Fruit fly (Drosophila melanogaster): ENCODE data around the gene Phf5a.

The Phf5a gene

dm6 chr2L:6479226-6479906, 11.3 kb downstream of the Phf5a start (continued):
- TF ChIP-seq CG2678 (tag; optimal IDR thresholded peaks at IDR 0.05), result peak; percentile 54
- peak; percentile 15 for TF ChIP-seq CG13624 (GFP tag; optimal IDR thresholded peaks at IDR 0.05)
- TF ChIP-seq CG17802 (tag; optimal IDR thresholded peaks at IDR 0.05), result no peak
- TF ChIP-seq ranshi (GFP tag; IDR thresholded peaks at IDR 0.05), result peak; percentile 10; the same call in 1 of the 2 replicates
- TF ChIP-seq Deaf1 (tag; optimal IDR thresholded peaks at IDR 0.05), result peak; percentile 100
- no peak for TF ChIP-seq Hr51 (GFP tag; optimal IDR thresholded peaks at IDR 0.05)
- no peak for TF ChIP-seq CG30431 (GFP tag; optimal IDR thresholded peaks at IDR 0.05)

DNA sequence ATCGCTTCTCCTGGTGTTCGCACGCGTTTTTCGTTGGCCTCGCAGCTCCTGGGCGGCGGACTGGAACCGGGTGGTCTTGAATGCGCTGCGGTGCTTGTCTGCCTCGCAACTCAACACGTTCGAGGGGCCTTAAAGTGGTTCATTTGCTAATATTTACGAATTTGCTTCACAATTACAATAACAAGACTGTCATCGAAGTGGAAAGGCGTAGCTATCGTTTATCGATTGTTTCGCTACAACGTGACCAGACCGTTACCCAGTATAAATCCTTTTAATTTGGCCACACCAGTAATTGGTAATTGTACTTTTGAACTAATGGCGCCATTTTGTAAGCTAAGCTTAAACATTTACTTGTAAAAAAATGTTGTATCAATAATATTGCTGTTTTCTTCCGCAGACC, 13.9 kb downstream of the Phf5a start, which contains the start of gene CG9536:
Gene CG9536, minus strand, starts transcription at position 223 of the 400 bp plus-strand sequence.
- TF ChIP-seq jigr1 (GFP tag; IDR thresholded peaks at IDR 0.05), result no peak
- no peak for TF ChIP-seq CG15073 (GFP tag; optimal IDR thresholded peaks at IDR 0.05)
- peak; percentile 28 for TF ChIP-seq CG15514 (GFP tag; optimal IDR thresholded peaks at IDR 0.05)
- no peak for TF ChIP-seq dmrt99B (tag; optimal IDR thresholded peaks at IDR 0.05)
- no peak for TF ChIP-seq bsh (GFP tag; optimal IDR thresholded peaks at IDR 0.05)
- no peak for TF ChIP-seq gem (tag; optimal IDR thresholded peaks at IDR 0.05)
- TF ChIP-seq CG11560 (tag; IDR thresholded peaks at IDR 0.05), result no peak
- no peak for TF ChIP-seq tll (GFP tag; optimal IDR thresholded peaks at IDR 0.05)
- TF ChIP-seq sens-2 (GFP tag; IDR thresholded peaks at IDR 0.05), result no peak
- no peak for TF ChIP-seq pros (GFP tag; optimal IDR thresholded peaks at IDR 0.05)
- TF ChIP-seq Hr3 (GFP tag; optimal IDR thresholded peaks at IDR 0.05), result no peak
- TF ChIP-seq CG2116 (GFP tag; optimal IDR thresholded peaks at IDR 0.05), result peak; percentile 39
- TF ChIP-seq Bdp1 (GFP tag; optimal IDR thresholded peaks at IDR 0.05), result no peak
- TF ChIP-seq CG13894 (tag; optimal IDR thresholded peaks at IDR 0.05), result no peak
- TF ChIP-seq jumu (GFP tag; optimal IDR thresholded peaks at IDR 0.05), result no peak
- no peak for TF ChIP-seq CHES-1-like (GFP tag; optimal IDR thresholded peaks at IDR 0.05)
- TF ChIP-seq CG2712 (tag; optimal IDR thresholded peaks at IDR 0.05), result no peak
- no peak for TF ChIP-seq kah (GFP tag; optimal IDR thresholded peaks at IDR 0.05)
- TF ChIP-seq HmgZ (tag; optimal IDR thresholded peaks at IDR 0.05), result no peak
- no peak for TF ChIP-seq CG32772 (GFP tag; IDR thresholded peaks at IDR 0.05)
- TF ChIP-seq CG11504 (tag; optimal IDR thresholded peaks at IDR 0.05), result no peak
- TF ChIP-seq z (GFP tag; IDR thresholded peaks at IDR 0.05), result no peak
- no peak for TF ChIP-seq CG17802 (tag; optimal IDR thresholded peaks at IDR 0.05)
- no peak for TF ChIP-seq danr (GFP tag; IDR thresholded peaks at IDR 0.05)
- TF ChIP-seq gcm2 (GFP tag; optimal IDR thresholded peaks at IDR 0.05), result no peak
- no peak for TF ChIP-seq CG1647 (GFP tag; optimal IDR thresholded peaks at IDR 0.05)
- TF ChIP-seq CG34376 (GFP tag; optimal IDR thresholded peaks at IDR 0.05), result peak; percentile 1
- TF ChIP-seq CG13624 (GFP tag; optimal IDR thresholded peaks at IDR 0.05), result no peak
- TF ChIP-seq hth (optimal IDR thresholded peaks at IDR 0.05), result no peak
- TF ChIP-seq HLH4C (GFP tag; IDR thresholded peaks at IDR 0.05; ENCODE audit: partially characterized antibody), result peak; percentile 66; the same call in 2 of the 3 replicates
- TF ChIP-seq Lim3 (GFP tag; IDR thresholded peaks at IDR 0.05), result no peak
- no peak for TF ChIP-seq CG11723 (GFP tag; optimal IDR thresholded peaks at IDR 0.05)
- no peak for TF ChIP-seq cato (GFP tag; optimal IDR thresholded peaks at IDR 0.05; ENCODE audit: borderline replicate concordance)
- TF ChIP-seq CG17912 (GFP tag; optimal IDR thresholded peaks at IDR 0.05), result no peak
- TF ChIP-seq Gsc (GFP tag; IDR thresholded peaks at IDR 0.05), result no peak
- TF ChIP-seq yki (optimal IDR thresholded peaks at IDR 0.05), result no peak
- TF ChIP-seq bbx (GFP tag; IDR thresholded peaks at IDR 0.05; ENCODE audit: partially characterized antibody), result peak; percentile 57; the same call in 1 of the 2 replicates
- no peak for TF ChIP-seq CG3163 (GFP tag; optimal IDR thresholded peaks at IDR 0.05)
- no peak for TF ChIP-seq Oaz (GFP tag; IDR thresholded peaks at IDR 0.05)
- TF ChIP-seq CG15269 (tag; optimal IDR thresholded peaks at IDR 0.05), result no peak
- peak; percentile 39 for TF ChIP-seq Ets97D (GFP tag; optimal IDR thresholded peaks at IDR 0.05)
- no peak for TF ChIP-seq CG14014 (GFP tag; IDR thresholded peaks at IDR 0.05)
- no peak for TF ChIP-seq CG10209 (GFP tag; optimal IDR thresholded peaks at IDR 0.05)
- TF ChIP-seq peb (GFP tag; IDR thresholded peaks at IDR 0.05), result no peak
